Fruit fly (Drosophila melanogaster): Measurements from ENCODE around the gene Ype.

The Ype gene

DNA sequence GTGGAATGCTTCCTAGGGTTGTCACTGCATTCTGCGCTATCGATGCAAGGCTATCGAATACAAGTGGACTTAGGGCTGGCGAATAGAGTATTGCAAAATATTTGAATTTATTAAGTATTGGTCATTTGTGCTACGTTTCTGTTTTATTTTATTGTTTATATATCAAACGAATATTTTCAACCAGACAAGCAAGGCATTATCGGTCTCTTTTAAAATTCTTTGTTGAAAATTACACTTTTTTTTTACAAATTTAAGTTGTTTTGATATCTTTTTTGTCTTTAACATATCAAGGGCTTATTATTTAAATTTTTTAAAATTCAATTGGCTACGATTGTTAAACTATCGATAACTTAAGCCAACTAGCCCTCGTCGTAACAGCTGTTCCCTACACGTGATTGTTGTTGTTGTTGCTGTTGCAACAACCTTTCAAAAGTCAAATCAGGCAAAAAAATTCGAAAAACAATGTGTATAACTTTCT, at the start of gene Ype, which contains the start of gene CG1662 (continued):
- no peak for TF ChIP-seq CG8765 (GFP tag; IDR thresholded peaks at IDR 0.05)
- TF ChIP-seq Dref (GFP tag; IDR thresholded peaks at IDR 0.05) = peak; percentile 63
- peak; percentile 11 for TF ChIP-seq corto (GFP tag; optimal IDR thresholded peaks at IDR 0.05)
- peak; percentile 72 for TF ChIP-seq Bdp1 (GFP tag; optimal IDR thresholded peaks at IDR 0.05)
- peak; percentile 9 for TF ChIP-seq CG12744 (GFP tag; optimal IDR thresholded peaks at IDR 0.05)
- peak; percentile 59 for TF ChIP-seq croc (GFP tag; conservative IDR thresholded peaks at IDR 0.05)
- peak; percentile 69 for TF ChIP-seq CG18476 (GFP tag; optimal IDR thresholded peaks at IDR 0.05)
- TF ChIP-seq cg (GFP tag; optimal IDR thresholded peaks at IDR 0.05) = no peak
- no peak for TF ChIP-seq ERR (GFP tag; optimal IDR thresholded peaks at IDR 0.05)
- TF ChIP-seq NC2α (GFP tag; optimal IDR thresholded peaks at IDR 0.05) = peak; percentile 37
- peak; percentile 67 for TF ChIP-seq CHES-1-like (GFP tag; optimal IDR thresholded peaks at IDR 0.05)
- TF ChIP-seq onecut (GFP tag; IDR thresholded peaks at IDR 0.05) = peak; percentile 21; the same call in 1 of the 2 replicates
- peak; percentile 60 for TF ChIP-seq ems (GFP tag; optimal IDR thresholded peaks at IDR 0.05)
- peak; percentile 3 for TF ChIP-seq luna (GFP tag; optimal IDR thresholded peaks at IDR 0.05)
- peak; percentile 72 for TF ChIP-seq CG2129 (GFP tag; IDR thresholded peaks at IDR 0.05; ENCODE audit: partially characterized antibody)
- peak; percentile 67 for TF ChIP-seq dmrt99B (tag; optimal IDR thresholded peaks at IDR 0.05)
- no peak for TF ChIP-seq sim (GFP tag; IDR thresholded peaks at IDR 0.05)
- TF ChIP-seq CG9727 (GFP tag; optimal IDR thresholded peaks at IDR 0.05) = peak; percentile 80
- peak; percentile 54 for TF ChIP-seq BtbVII (GFP tag; optimal IDR thresholded peaks at IDR 0.05)
- TF ChIP-seq peb (GFP tag; IDR thresholded peaks at IDR 0.05) = no peak
- 0 out of 2 replicates have a peak, but pooled peaks have one; percentile 45 for TF ChIP-seq CG6272 (GFP tag; IDR thresholded peaks at IDR 0.05)
- TF ChIP-seq Dll (GFP tag; IDR thresholded peaks at IDR 0.05; ENCODE audit: partially characterized antibody) = peak; percentile 82
- TF ChIP-seq CG2889 (GFP tag; IDR thresholded peaks at IDR 0.05) = peak; percentile 50; the same call in 2 of the 3 replicates
- TF ChIP-seq sd (tag; optimal IDR thresholded peaks at IDR 0.05) = peak; percentile 96
- peak; percentile 62 for TF ChIP-seq unpg (GFP tag; optimal IDR thresholded peaks at IDR 0.05)
- TF ChIP-seq lbe (GFP tag; optimal IDR thresholded peaks at IDR 0.05) = peak; percentile 6
- TF ChIP-seq CG14667 (GFP tag; IDR thresholded peaks at IDR 0.05) = 0 out of 2 replicates have a peak, but pooled peaks have one; percentile 24
- TF ChIP-seq Oaz (GFP tag; IDR thresholded peaks at IDR 0.05) = 0 out of 2 replicates have a peak, but pooled peaks have one; percentile 16
- TF ChIP-seq bcd (GFP tag; optimal IDR thresholded peaks at IDR 0.05) = peak; percentile 91
- peak; percentile 92 for TF ChIP-seq CG7928 (GFP tag; optimal IDR thresholded peaks at IDR 0.05)
- peak; percentile 63 for TF ChIP-seq Ets97D (GFP tag; optimal IDR thresholded peaks at IDR 0.05)
- peak; percentile 69 for TF ChIP-seq CG15479 (GFP tag; optimal IDR thresholded peaks at IDR 0.05)
- no peak for TF ChIP-seq stc (GFP tag; IDR thresholded peaks at IDR 0.05)
- TF ChIP-seq CG16815 (GFP tag; optimal IDR thresholded peaks at IDR 0.05) = peak; percentile 66
- TF ChIP-seq trem (tag; optimal IDR thresholded peaks at IDR 0.05) = peak; percentile 72
- peak; percentile 47 for TF ChIP-seq CG9876 (GFP tag; optimal IDR thresholded peaks at IDR 0.05)
- no peak for TF ChIP-seq so (GFP tag; IDR thresholded peaks at IDR 0.05)
- TF ChIP-seq NfI (GFP tag; optimal IDR thresholded peaks at IDR 0.05) = peak; percentile 77
- peak; percentile 67 for TF ChIP-seq CG13624 (GFP tag; optimal IDR thresholded peaks at IDR 0.05)
- no peak for TF ChIP-seq TFAM (GFP tag; optimal IDR thresholded peaks at IDR 0.05)
- no peak for TF ChIP-seq gfzf (GFP tag; optimal IDR thresholded peaks at IDR 0.05)
- TF ChIP-seq Taf1 (GFP tag; IDR thresholded peaks at IDR 0.05) = peak; percentile 8; the same call in 1 of the 2 replicates
- TF ChIP-seq ham (GFP tag; IDR thresholded peaks at IDR 0.05) = no peak
- TF ChIP-seq CG1832 (GFP tag; optimal IDR thresholded peaks at IDR 0.05) = no peak
- TF ChIP-seq CG17359 (tag; optimal IDR thresholded peaks at IDR 0.05) = peak; percentile 64
- no peak for TF ChIP-seq Tbp (GFP tag; optimal IDR thresholded peaks at IDR 0.05)
- peak; percentile 74 for TF ChIP-seq vnd (GFP tag; IDR thresholded peaks at IDR 0.05; ENCODE audit: partially characterized antibody)
- no peak for TF ChIP-seq wor (GFP tag; IDR thresholded peaks at IDR 0.05)
- TF ChIP-seq Hmr (GFP tag; optimal IDR thresholded peaks at IDR 0.05) = peak; percentile 67
- peak; percentile 60 for TF ChIP-seq shn (GFP tag; optimal IDR thresholded peaks at IDR 0.05)
- peak; percentile 46 for TF ChIP-seq H2.0 (GFP tag; IDR thresholded peaks at IDR 0.05)
